Fruit fly (Drosophila melanogaster) whole organism, embryonic: Measurements from ENCODE around the gene Hydr2.

Source experiments
- Ada2b ChIP-seq: fragments of 200-800 bp; sonication (Bioruptor generic); IDR thresholded peaks from 2 replicates; pipeline ENCODE4 v1.3.6; 2022; ENCODE audit warnings: missing biosample characterization, missing genetic modification characterization
- Adf1 ChIP-seq: fragments of 200-800 bp; sonication (Bioruptor generic); IDR thresholded peaks from 2 replicates; pipeline ENCODE4 v1.3.6; 2022; ENCODE audit warnings: missing biosample characterization, missing genetic modification characterization
- Atf-2 ChIP-seq: fragments of 200-800 bp; sonication (Bioruptor generic); optimal IDR thresholded peaks from 2 replicates; lab custom pipeline; 2016; ENCODE audit warnings: missing biosample characterization, missing genetic modification characterization
- BtbVII ChIP-seq: fragments of 200-800 bp; sonication (Bioruptor generic); optimal IDR thresholded peaks from 3 replicates; lab custom pipeline; 2017; ENCODE audit warnings: missing biosample characterization, mild to moderate bottlenecking, missing genetic modification characterization
- C15 ChIP-seq: fragments of 200-800 bp; sonication (Bioruptor generic); IDR thresholded peaks from 3 replicates; pipeline ENCODE4 v1.3.6; 2022; ENCODE audit warnings: missing biosample characterization, missing genetic modification characterization
- CG11085 ChIP-seq: fragments of 200-800 bp; sonication (Bioruptor generic); IDR thresholded peaks from 2 replicates; pipeline ENCODE4 v1.3.6; 2022; ENCODE audit warnings: missing biosample characterization, missing genetic modification characterization
- CG13775 ChIP-seq: fragments of 200-800 bp; sonication (Bioruptor generic); optimal IDR thresholded peaks from 3 replicates; lab custom pipeline; 2017; ENCODE audit warnings: missing biosample characterization, mild to moderate bottlenecking, missing genetic modification characterization
- CG14441 ChIP-seq: fragments of 200-800 bp; sonication (Bioruptor generic); IDR thresholded peaks from 2 replicates; pipeline ENCODE4 v1.3.6; 2022; ENCODE audit warnings: missing biosample characterization, missing genetic modification characterization
- CG1647 ChIP-seq: fragments of 200-800 bp; sonication (Bioruptor generic); optimal IDR thresholded peaks from 3 replicates; lab custom pipeline; 2016; ENCODE audit warnings: missing biosample characterization, missing genetic modification characterization
- CG18599 ChIP-seq: fragments of 200-800 bp; sonication (Bioruptor generic); optimal IDR thresholded peaks from 3 replicates; lab custom pipeline; 2017; ENCODE audit warnings: missing biosample characterization, missing genetic modification characterization, mild to moderate bottlenecking, moderate library complexity, missing genetic modification reagents
- CG2889 ChIP-seq: fragments of 200-800 bp; sonication (Bioruptor generic); IDR thresholded peaks from 3 replicates; pipeline ENCODE4 v1.3.6; 2022; ENCODE audit warnings: missing biosample characterization, missing genetic modification characterization
- CG30431 ChIP-seq: fragments of 200-800 bp; sonication (Bioruptor generic); optimal IDR thresholded peaks from 2 replicates; lab custom pipeline; 2017; ENCODE audit warnings: missing biosample characterization, missing genetic modification characterization
- CG31365 ChIP-seq: fragments of 200-800 bp; sonication (Bioruptor generic); optimal IDR thresholded peaks from 2 replicates; lab custom pipeline; 2018; ENCODE audit warnings: missing biosample characterization, mild to moderate bottlenecking, missing genetic modification characterization
- CG31388 ChIP-seq: fragments of 200-800 bp; sonication (Bioruptor generic); optimal IDR thresholded peaks from 2 replicates; lab custom pipeline; 2016; ENCODE audit warnings: missing biosample characterization, missing genetic modification characterization
- CG32772 ChIP-seq: fragments of 200-800 bp; sonication (Bioruptor generic); IDR thresholded peaks from 2 replicates; pipeline ENCODE4 v1.3.6; 2022; ENCODE audit warnings: missing biosample characterization, missing genetic modification characterization
- CG34422 ChIP-seq: fragments of 200-800 bp; sonication (Bioruptor generic); IDR thresholded peaks from 3 replicates; pipeline ENCODE4 v1.3.6; 2022; ENCODE audit warnings: missing biosample characterization, missing genetic modification characterization
- CG3838 ChIP-seq: fragments of 200-800 bp; sonication (Bioruptor generic); optimal IDR thresholded peaks from 3 replicates; lab custom pipeline; 2016; ENCODE audit warnings: missing biosample characterization, missing genetic modification characterization
- CG3847 ChIP-seq: fragments of 200-800 bp; sonication (Bioruptor generic); IDR thresholded peaks from 2 replicates; pipeline ENCODE4 v1.3.6; 2022; ENCODE audit warnings: missing biosample characterization, missing genetic modification characterization
- CG6689 ChIP-seq: fragments of 200-800 bp; sonication (Bioruptor generic); IDR thresholded peaks from 2 replicates; pipeline ENCODE4 v1.3.6; 2022; ENCODE audit warnings: missing biosample characterization, missing genetic modification characterization
- CG7786 ChIP-seq: fragments of 200-800 bp; sonication (Bioruptor generic); optimal IDR thresholded peaks from 2 replicates; lab custom pipeline; 2016; ENCODE audit warnings: missing biosample characterization, missing genetic modification characterization
- CG8290 ChIP-seq, 3 experiments: fragments of 200-800 bp; sonication (Bioruptor generic); optimal IDR thresholded peaks; 2 replicates each; lab custom pipeline; 2016 to 2019; ENCODE audit warnings: missing biosample characterization in 3 of 3, missing genetic modification characterization in 3 of 3, mild to moderate bottlenecking in 2 of 3, moderate library complexity in 1 of 3
- Dad ChIP-seq: fragments of 200-800 bp; sonication (Bioruptor generic); optimal IDR thresholded peaks from 3 replicates; lab custom pipeline; 2016; ENCODE audit warnings: missing biosample characterization, missing genetic modification characterization
- Dbx ChIP-seq: fragments of 200-800 bp; sonication (Bioruptor generic); IDR thresholded peaks from 3 replicates; pipeline ENCODE4 v1.3.6; 2022; ENCODE audit warnings: missing biosample characterization, missing genetic modification characterization
- Dek ChIP-seq: fragments of 200-800 bp; sonication (Bioruptor generic); optimal IDR thresholded peaks from 3 replicates; lab custom pipeline; 2019; ENCODE audit warnings: missing biosample characterization, mild to moderate bottlenecking, missing genetic modification characterization, moderate library complexity
- E2f2 ChIP-seq: fragments of 200-800 bp; sonication (Bioruptor generic); IDR thresholded peaks from 2 replicates; pipeline ENCODE4 v1.3.6; 2022; ENCODE audit warnings: missing biosample characterization, missing genetic modification characterization
- Fer1 ChIP-seq: fragments of 200-800 bp; sonication (Bioruptor generic); optimal IDR thresholded peaks from 2 replicates; lab custom pipeline; 2017; ENCODE audit warnings: missing biosample characterization, mild to moderate bottlenecking, missing genetic modification characterization
- GATAe ChIP-seq: fragments of 200-800 bp; sonication (Bioruptor generic); conservative IDR thresholded peaks from 2 replicates; pipeline ENCODE4 v1.3.6; 2022; ENCODE audit warnings: missing biosample characterization, missing genetic modification characterization
- H15 ChIP-seq: fragments of 200-800 bp; sonication (Bioruptor generic); IDR thresholded peaks from 3 replicates; pipeline ENCODE4 v1.3.6; 2022; ENCODE audit warnings: missing biosample characterization, missing genetic modification characterization
- HLH4C ChIP-seq: fragments of 200-800 bp; sonication (Bioruptor generic); IDR thresholded peaks from 3 replicates; pipeline ENCODE4 v1.3.6; 2022; ENCODE audit warnings: missing biosample characterization, missing genetic modification characterization; ENCODE audit not compliant: partially characterized antibody
- Hand ChIP-seq: fragments of 200-800 bp; sonication (Bioruptor generic); optimal IDR thresholded peaks from 2 replicates; lab custom pipeline; 2017; ENCODE audit warnings: mild to moderate bottlenecking, missing biosample characterization, missing genetic modification reagents, missing genetic modification characterization
- Hmx ChIP-seq: fragments of 200-800 bp; sonication (Bioruptor generic); optimal IDR thresholded peaks from 2 replicates; lab custom pipeline; 2016; ENCODE audit warnings: missing biosample characterization, missing genetic modification characterization
- Myb ChIP-seq: fragments of 200-800 bp; sonication (Bioruptor generic); optimal IDR thresholded peaks from 2 replicates; lab custom pipeline; 2016; ENCODE audit warnings: missing biosample characterization, missing genetic modification characterization
- NC2α ChIP-seq: fragments of 200-800 bp; sonication (Bioruptor generic); optimal IDR thresholded peaks from 2 replicates; lab custom pipeline; 2016; ENCODE audit warnings: missing biosample characterization, missing genetic modification characterization
- Poxn ChIP-seq: fragments of 200-800 bp; sonication (Bioruptor generic); IDR thresholded peaks from 2 replicates; pipeline ENCODE4 v1.3.6; 2022; ENCODE audit warnings: missing biosample characterization, missing genetic modification characterization
- Sox100B ChIP-seq: fragments of 200-800 bp; sonication (Bioruptor generic); optimal IDR thresholded peaks from 3 replicates; lab custom pipeline; 2018; ENCODE audit warnings: missing biosample characterization, mild to moderate bottlenecking, missing genetic modification characterization
- al ChIP-seq: fragments of 200-800 bp; sonication (Bioruptor generic); IDR thresholded peaks from 2 replicates; pipeline ENCODE4 v1.3.6; 2022; ENCODE audit warnings: missing biosample characterization, missing genetic modification characterization
- chinmo ChIP-seq: fragments of 200-800 bp; sonication (Bioruptor generic); IDR thresholded peaks from 4 replicates; pipeline ENCODE4 v1.3.6; 2022; ENCODE audit warnings: missing biosample characterization, missing genetic modification characterization; ENCODE audit not compliant: partially characterized antibody
- dimm ChIP-seq: fragments of 200-800 bp; sonication (Bioruptor generic); IDR thresholded peaks from 2 replicates; pipeline ENCODE4 v1.3.6; 2022; ENCODE audit warnings: missing biosample characterization, missing genetic modification characterization
- dpn ChIP-seq, 2 experiments: fragments of 200-800 bp; sonication (Bioruptor generic); optimal IDR thresholded peaks; 3 replicates each; lab custom pipeline; 2016; ENCODE audit warnings: missing biosample characterization in 2 of 2, missing genetic modification characterization in 2 of 2
- dysf ChIP-seq: fragments of 200-800 bp; sonication (Bioruptor generic); IDR thresholded peaks from 3 replicates; pipeline ENCODE4 v1.3.6; 2022; ENCODE audit warnings: missing biosample characterization, missing genetic modification characterization
- gcm2 ChIP-seq: fragments of 200-800 bp; sonication (Bioruptor generic); optimal IDR thresholded peaks from 2 replicates; lab custom pipeline; 2016; ENCODE audit warnings: missing biosample characterization, missing genetic modification characterization
- gem ChIP-seq: fragments of 200-800 bp; sonication (Bioruptor generic); optimal IDR thresholded peaks from 2 replicates; lab custom pipeline; 2019; ENCODE audit warnings: missing biosample characterization, mild to moderate bottlenecking, missing genetic modification characterization, moderate library complexity
- lbe ChIP-seq: fragments of 200-800 bp; sonication (Bioruptor generic); optimal IDR thresholded peaks from 2 replicates; lab custom pipeline; 2016; ENCODE audit warnings: missing biosample characterization, mild to moderate bottlenecking, missing genetic modification characterization
- lilli ChIP-seq: fragments of 200-800 bp; sonication (Bioruptor generic); optimal IDR thresholded peaks from 3 replicates; lab custom pipeline; 2016; ENCODE audit warnings: missing biosample characterization, missing genetic modification characterization
- oc ChIP-seq: fragments of 200-800 bp; sonication (Bioruptor generic); optimal IDR thresholded peaks from 2 replicates; lab custom pipeline; 2018; ENCODE audit warnings: missing biosample characterization, mild to moderate bottlenecking, missing genetic modification characterization, moderate library complexity
- pros ChIP-seq: fragments of 200-800 bp; sonication (Bioruptor generic); optimal IDR thresholded peaks from 3 replicates; lab custom pipeline; 2019; ENCODE audit warnings: missing biosample characterization, mild to moderate bottlenecking, missing genetic modification characterization, moderate library complexity
- sima ChIP-seq: fragments of 200-800 bp; sonication (Bioruptor generic); optimal IDR thresholded peaks from 2 replicates; lab custom pipeline; 2016; ENCODE audit warnings: missing biosample characterization, missing genetic modification characterization
- so ChIP-seq: fragments of 200-800 bp; sonication (Bioruptor generic); IDR thresholded peaks from 3 replicates; pipeline ENCODE4 v1.3.6; 2022; ENCODE audit warnings: missing biosample characterization, missing genetic modification characterization
- sob ChIP-seq: fragments of 200-800 bp; sonication (Bioruptor generic); IDR thresholded peaks from 2 replicates; pipeline ENCODE4 v1.3.6; 2022; ENCODE audit warnings: missing biosample characterization, missing genetic modification characterization
- toy ChIP-seq: fragments of 200-800 bp; sonication (Bioruptor generic); IDR thresholded peaks from 2 replicates; pipeline ENCODE4 v1.3.6; 2022; ENCODE audit warnings: missing biosample characterization, missing genetic modification characterization
- tup ChIP-seq: fragments of 200-800 bp; sonication (Bioruptor generic); optimal IDR thresholded peaks from 2 replicates; lab custom pipeline; 2016; ENCODE audit warnings: missing biosample characterization, mild to moderate bottlenecking, missing genetic modification characterization, moderate library complexity
- vvl ChIP-seq: fragments of 200-800 bp; sonication (Bioruptor generic); IDR thresholded peaks from 2 replicates; pipeline ENCODE4 v1.3.6; 2022; ENCODE audit warnings: missing biosample characterization, missing genetic modification characterization

Gene Hydr2

dm6 chr2L:3121325-3121724 is 42.1 kb upstream of the Hydr2 start (continued):
- no peak for TF ChIP-seq so
- TF ChIP-seq NC2α (GFP tag; lab: Kevin White, UChicago): no peak
- TF ChIP-seq CG1647 (GFP tag; lab: Kevin White, UChicago): no peak
- TF ChIP-seq Atf-2: no peak
- no peak for TF ChIP-seq sima (GFP tag; lab: Kevin White, UChicago)
- no peak for TF ChIP-seq gem (tag; lab: Kevin White, UChicago)
- TF ChIP-seq lilli (GFP tag; lab: Kevin White, UChicago): no peak
- no peak for TF ChIP-seq H15 (GFP tag; lab: Robert Waterston, UW)
- 0 out of 2 replicates have a peak, but pooled peaks have one; percentile 7 for TF ChIP-seq Ada2b (GFP tag; lab: Robert Waterston, UW)
- TF ChIP-seq Dad (GFP tag; lab: Kevin White, UChicago): no peak
- no peak for TF ChIP-seq CG34422 (GFP tag; lab: Robert Waterston, UW)
- TF ChIP-seq CG2889 (GFP tag; lab: Robert Waterston, UW): no peak
- TF ChIP-seq C15 (GFP tag; lab: Robert Waterston, UW): no peak
- TF ChIP-seq HLH4C (GFP tag; lab: Robert Waterston, UW): no peak
- TF ChIP-seq Poxn (GFP tag; lab: Robert Waterston, UW): no peak
- TF ChIP-seq tup (GFP tag; lab: Kevin White, UChicago): no peak
- no peak for TF ChIP-seq CG18599 (GFP tag; lab: Kevin White, UChicago)
- TF ChIP-seq vvl (GFP tag; lab: Robert Waterston, UW): peak; percentile 45
- TF ChIP-seq CG3847 (GFP tag; lab: Robert Waterston, UW): peak; percentile 20; the same call in 1 of the 2 replicates
- 0 out of 2 replicates have a peak, but pooled peaks have one; percentile 20 for TF ChIP-seq GATAe
- TF ChIP-seq Sox100B (GFP tag; lab: Kevin White, UChicago): no peak
- 0 out of 2 replicates have a peak, but pooled peaks have one; percentile 6 for TF ChIP-seq CG32772
- no peak for TF ChIP-seq toy (GFP tag; lab: Robert Waterston, UW)
- TF ChIP-seq dpn (GFP tag; optimal IDR thresholded peaks at IDR 0.05; lab: Kevin White, UChicago): peak in 1 of 2 experiments; percentile 10
- no peak for TF ChIP-seq CG31388
- TF ChIP-seq CG31365 (tag; lab: Kevin White, UChicago): no peak
- TF ChIP-seq CG14441 (GFP tag; lab: Robert Waterston, UW): peak; percentile 26; the same call in 1 of the 2 replicates
- no peak for TF ChIP-seq CG6689 (GFP tag; lab: Robert Waterston, UW)
- TF ChIP-seq CG8290 (GFP tag; optimal IDR thresholded peaks at IDR 0.05; lab: Kevin White, UChicago): no peak
- peak in 1 of 2 experiments; percentile 36 for TF ChIP-seq CG8290 (tag; optimal IDR thresholded peaks at IDR 0.05; lab: Kevin White, UChicago)
- no peak for TF ChIP-seq BtbVII
- TF ChIP-seq dysf (GFP tag; lab: Robert Waterston, UW): peak; percentile 53; the same call in 1 of the 3 replicates
- TF ChIP-seq Adf1 (GFP tag; lab: Robert Waterston, UW): no peak
- no peak for TF ChIP-seq CG7786 (GFP tag; lab: Kevin White, UChicago)
- TF ChIP-seq CG13775 (GFP tag; lab: Kevin White, UChicago): no peak
- no peak for TF ChIP-seq CG30431
- TF ChIP-seq Hand (GFP tag; lab: Kevin White, UChicago): no peak
- TF ChIP-seq lbe (GFP tag; lab: Kevin White, UChicago): no peak
- no peak for TF ChIP-seq Dbx
- TF ChIP-seq sob (GFP tag; lab: Robert Waterston, UW): no peak
- no peak for TF ChIP-seq Myb
- no peak for TF ChIP-seq Hmx (GFP tag; lab: Kevin White, UChicago)
- TF ChIP-seq pros (GFP tag; lab: Kevin White, UChicago): no peak
- TF ChIP-seq chinmo: 0 out of 4 replicates have a peak, but pooled peaks have one; percentile 14
- TF ChIP-seq al (GFP tag; lab: Robert Waterston, UW): no peak
- no peak for TF ChIP-seq Fer1
- TF ChIP-seq CG11085: no peak
- TF ChIP-seq gcm2 (GFP tag; lab: Kevin White, UChicago): no peak
- TF ChIP-seq Dek (tag; lab: Kevin White, UChicago): no peak
- no peak for TF ChIP-seq CG3838
- no peak for TF ChIP-seq dimm
- TF ChIP-seq oc (tag; lab: Kevin White, UChicago): no peak
- no peak for TF ChIP-seq E2f2 (GFP tag; lab: Robert Waterston, UW)
